1 fruit fly cellular context compared by ENCODE assay signal in the genomic region with DNA sequence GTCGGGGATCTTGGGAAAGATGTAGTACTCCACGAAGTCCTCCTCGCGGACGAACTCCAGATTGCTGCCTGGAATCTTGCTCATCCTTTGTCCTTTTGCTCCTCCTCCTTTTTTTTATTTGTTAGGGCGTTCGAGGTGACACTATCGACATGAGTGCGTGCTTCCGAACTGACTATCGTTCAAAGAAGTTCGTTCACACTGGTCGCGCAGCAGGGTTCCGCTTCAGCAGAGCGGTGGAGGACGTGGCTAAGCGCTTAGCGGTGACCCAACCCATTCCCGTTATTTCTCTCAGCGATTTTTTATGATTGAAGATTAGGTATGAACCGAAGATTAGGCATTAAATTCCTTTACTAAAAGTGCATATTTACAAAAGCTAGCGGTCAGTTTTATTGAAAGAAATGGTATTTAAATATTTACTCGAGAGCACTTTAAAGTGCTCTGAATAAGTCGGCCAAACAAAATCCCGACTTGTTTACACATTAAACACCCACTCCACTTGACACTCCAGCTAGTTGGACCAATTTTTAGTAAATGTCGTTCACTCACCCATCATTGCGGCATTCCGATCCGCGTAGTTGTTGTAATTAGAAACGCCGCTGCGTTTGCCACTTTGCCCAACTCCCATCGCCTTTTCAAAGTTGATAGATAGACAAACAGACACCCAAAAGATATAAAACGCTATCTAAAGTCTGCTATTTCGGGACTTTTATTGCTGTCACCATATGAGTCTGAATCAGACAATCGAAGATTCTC.
TF ChIP-seq lines count a peak whose summit lies in the region.

A gene (minus strand): TSS at position 166 of the 753 bp plus-strand sequence.
A gene (plus strand): TSS at position 703 of the 753 bp plus-strand sequence.

TF ChIP-seq in whole organism, embryonic, 481 proteins besides CTCF, POLR2A, EP300 and RAD21 (continued from another document and continues in another):
- TF ChIP-seq prd (optimal IDR thresholded peaks at IDR 0.05; lab: Kevin White, UChicago) (no peak), prd (GFP tag; IDR thresholded peaks at IDR 0.05; lab: Robert Waterston, UW) (peak; percentile 39; the same call in 1 of the 3 replicates), croc (GFP tag; conservative IDR thresholded peaks at IDR 0.05; lab: Robert Waterston, UW) (no peak), ac (GFP tag; optimal IDR thresholded peaks at IDR 0.05; lab: Kevin White, UChicago) (no peak), Side (GFP tag; optimal IDR thresholded peaks at IDR 0.05; lab: Kevin White, UChicago) (peak; percentile 17), TFAM (GFP tag; optimal IDR thresholded peaks at IDR 0.05; lab: Kevin White, UChicago) (no peak), Dref (GFP tag; IDR thresholded peaks at IDR 0.05; lab: Robert Waterston, UW) (peak; percentile 49), kah (GFP tag; optimal IDR thresholded peaks at IDR 0.05; lab: Kevin White, UChicago) (no peak), grn (GFP tag; optimal IDR thresholded peaks at IDR 0.05; lab: Kevin White, UChicago) (peak; percentile 71), CG11247 (GFP tag; IDR thresholded peaks at IDR 0.05; lab: Robert Waterston, UW) (peak; percentile 51; the same call in 1 of the 2 replicates), CG4854 (GFP tag; optimal IDR thresholded peaks at IDR 0.05; lab: Kevin White, UChicago) (no peak), CG12659 (GFP tag; optimal IDR thresholded peaks at IDR 0.05; lab: Kevin White, UChicago) (peak; percentile 45), CG3847 (GFP tag; IDR thresholded peaks at IDR 0.05; lab: Robert Waterston, UW) (peak; percentile 60; the same call in 1 of the 2 replicates), amos (GFP tag; IDR thresholded peaks at IDR 0.05; lab: Robert Waterston, UW; ENCODE audit: partially characterized antibody) (peak; percentile 98), D19A (tag; optimal IDR thresholded peaks at IDR 0.05; lab: Kevin White, UChicago) (no peak), Spps (tag; optimal IDR thresholded peaks at IDR 0.05; lab: Kevin White, UChicago) (no peak), ato (GFP tag; IDR thresholded peaks at IDR 0.05; lab: Robert Waterston, UW; ENCODE audit: partially characterized antibody) (peak; percentile 91), BtbVII (GFP tag; optimal IDR thresholded peaks at IDR 0.05; lab: Kevin White, UChicago) (no peak), CG2712 (tag; optimal IDR thresholded peaks at IDR 0.05; lab: Kevin White, UChicago) (no peak), sqz (GFP tag; optimal IDR thresholded peaks at IDR 0.05; lab: Kevin White, UChicago) (no peak), stwl (tag; optimal IDR thresholded peaks at IDR 0.05; lab: Kevin White, UChicago) (peak; percentile 74), CG31441 (GFP tag; IDR thresholded peaks at IDR 0.05; lab: Robert Waterston, UW) (peak; percentile 34; the same call in 1 of the 2 replicates), CG9609 (GFP tag; optimal IDR thresholded peaks at IDR 0.05; lab: Kevin White, UChicago) (peak; percentile 51), MTF-1 (GFP tag; optimal IDR thresholded peaks at IDR 0.05; lab: Kevin White, UChicago; ENCODE audit: borderline replicate concordance) (no peak), Max (GFP tag; optimal IDR thresholded peaks at IDR 0.05; lab: Kevin White, UChicago) (no peak), CG6272 (GFP tag; IDR thresholded peaks at IDR 0.05; lab: Robert Waterston, UW) (peak; percentile 23; the same call in 1 of the 2 replicates), CG9932 (GFP tag; IDR thresholded peaks at IDR 0.05; lab: Robert Waterston, UW) (peak; percentile 86), CG1233 (GFP tag; optimal IDR thresholded peaks at IDR 0.05; lab: Kevin White, UChicago) (peak; percentile 10), gem (tag; optimal IDR thresholded peaks at IDR 0.05; lab: Kevin White, UChicago) (no peak), CG15479 (GFP tag; optimal IDR thresholded peaks at IDR 0.05; lab: Kevin White, UChicago) (no peak), CG12104 (GFP tag; optimal IDR thresholded peaks at IDR 0.05; lab: Kevin White, UChicago) (no peak), Meics (GFP tag; optimal IDR thresholded peaks at IDR 0.05; lab: Kevin White, UChicago) (no peak), CG10654 (GFP tag; optimal IDR thresholded peaks at IDR 0.05; lab: Kevin White, UChicago) (no peak), gt (GFP tag; IDR thresholded peaks at IDR 0.05; lab: Robert Waterston, UW) (no peak), Mes4 (GFP tag; optimal IDR thresholded peaks at IDR 0.05; lab: Kevin White, UChicago) (peak; percentile 8), ap (GFP tag; IDR thresholded peaks at IDR 0.05; lab: Robert Waterston, UW) (no peak), HmgZ (tag; optimal IDR thresholded peaks at IDR 0.05; lab: Kevin White, UChicago) (peak; percentile 55), Deaf1 (tag; optimal IDR thresholded peaks at IDR 0.05; lab: Kevin White, UChicago) (no peak), sima (GFP tag; optimal IDR thresholded peaks at IDR 0.05; lab: Kevin White, UChicago) (no peak), CG13287 (GFP tag; IDR thresholded peaks at IDR 0.05; lab: Robert Waterston, UW; ENCODE audit: partially characterized antibody) (peak; percentile 94), CG3163 (GFP tag; optimal IDR thresholded peaks at IDR 0.05; lab: Kevin White, UChicago) (peak; percentile 56), Sox102F (GFP tag; optimal IDR thresholded peaks at IDR 0.05; lab: Kevin White, UChicago) (no peak), CG7556 (GFP tag; optimal IDR thresholded peaks at IDR 0.05; lab: Kevin White, UChicago) (no peak), CG7839 (tag; optimal IDR thresholded peaks at IDR 0.05; lab: Kevin White, UChicago) (peak; percentile 40), NC2β (GFP tag; optimal IDR thresholded peaks at IDR 0.05; lab: Kevin White, UChicago) (peak; percentile 11), yki (optimal IDR thresholded peaks at IDR 0.05; lab: Kevin White, UChicago) (no peak), caup (GFP tag; optimal IDR thresholded peaks at IDR 0.05; lab: Kevin White, UChicago; ENCODE audit: severe bottlenecking) (peak; percentile 31), Sry-β (GFP tag; optimal IDR thresholded peaks at IDR 0.05; lab: Kevin White, UChicago) (no peak), Pdp1 (GFP tag; optimal IDR thresholded peaks at IDR 0.05; lab: Kevin White, UChicago) (peak in 1 of 2 experiments; percentile 3), Hey (tag; optimal IDR thresholded peaks at IDR 0.05; lab: Kevin White, UChicago) (no peak), lmd (GFP tag; IDR thresholded peaks at IDR 0.05; lab: Robert Waterston, UW) (peak; percentile 29; the same call in 1 of the 2 replicates), tll (GFP tag; optimal IDR thresholded peaks at IDR 0.05; lab: Kevin White, UChicago) (no peak), CG14050 (GFP tag; IDR thresholded peaks at IDR 0.05; lab: Robert Waterston, UW) (no peak), Ada2b (GFP tag; IDR thresholded peaks at IDR 0.05; lab: Robert Waterston, UW) (no peak), nmo (GFP tag; optimal IDR thresholded peaks at IDR 0.05; lab: Kevin White, UChicago) (peak; percentile 82), D19B (GFP tag; optimal IDR thresholded peaks at IDR 0.05; lab: Kevin White, UChicago) (no peak), Mrtf (GFP tag; IDR thresholded peaks at IDR 0.05; lab: Robert Waterston, UW) (no peak), abd-A (tag; optimal IDR thresholded peaks at IDR 0.05; lab: Kevin White, UChicago) (no peak), CG30431 (GFP tag; optimal IDR thresholded peaks at IDR 0.05; lab: Kevin White, UChicago) (no peak), CG8944 (GFP tag; optimal IDR thresholded peaks at IDR 0.05; lab: Kevin White, UChicago) (peak; percentile 43), CG18476 (GFP tag; optimal IDR thresholded peaks at IDR 0.05; lab: Kevin White, UChicago) (no peak), CrebB (tag; optimal IDR thresholded peaks at IDR 0.05; lab: Kevin White, UChicago) (no peak), CG1024 (GFP tag; IDR thresholded peaks at IDR 0.05; lab: Robert Waterston, UW) (no peak), fd96Cb (tag; optimal IDR thresholded peaks at IDR 0.05; lab: Kevin White, UChicago) (no peak), CG11093 (GFP tag; IDR thresholded peaks at IDR 0.05; lab: Robert Waterston, UW) (no peak), CG7963 (GFP tag; IDR thresholded peaks at IDR 0.05; lab: Robert Waterston, UW; ENCODE audit: partially characterized antibody) (peak; percentile 93), Camta (GFP tag; optimal IDR thresholded peaks at IDR 0.05; lab: Kevin White, UChicago) (peak; percentile 52), CG17359 (tag; optimal IDR thresholded peaks at IDR 0.05; lab: Kevin White, UChicago) (no peak), slou (GFP tag; optimal IDR thresholded peaks at IDR 0.05; lab: Kevin White, UChicago) (no peak), crp (GFP tag; optimal IDR thresholded peaks at IDR 0.05; lab: Kevin White, UChicago) (peak in 1 of 2 experiments; percentile 23), CG16863 (GFP tag; optimal IDR thresholded peaks at IDR 0.05; lab: Kevin White, UChicago) (peak; percentile 26), Blimp-1 (GFP tag; optimal IDR thresholded peaks at IDR 0.05; lab: Kevin White, UChicago) (no peak), cwo (GFP tag; optimal IDR thresholded peaks at IDR 0.05; lab: Kevin White, UChicago) (no peak), pb (GFP tag; optimal IDR thresholded peaks at IDR 0.05; lab: Kevin White, UChicago) (no peak), Dbx (GFP tag; IDR thresholded peaks at IDR 0.05; lab: Robert Waterston, UW) (peak; percentile 72), zfh2 (GFP tag; optimal IDR thresholded peaks at IDR 0.05; lab: Kevin White, UChicago) (peak; percentile 67), CG12769 (tag; optimal IDR thresholded peaks at IDR 0.05; lab: Kevin White, UChicago) (no peak), Stat92E (GFP tag; optimal IDR thresholded peaks at IDR 0.05; lab: Kevin White, UChicago) (no peak), exex (tag; optimal IDR thresholded peaks at IDR 0.05; lab: Kevin White, UChicago) (no peak), CG1647 (GFP tag; optimal IDR thresholded peaks at IDR 0.05; lab: Kevin White, UChicago) (no peak), CG10267 (tag; optimal IDR thresholded peaks at IDR 0.05; lab: Kevin White, UChicago) (no peak), CG7372 (GFP tag; IDR thresholded peaks at IDR 0.05; lab: Robert Waterston, UW) (no peak), HHEX (GFP tag; optimal IDR thresholded peaks at IDR 0.05; lab: Kevin White, UChicago) (no peak), Adf1 (GFP tag; IDR thresholded peaks at IDR 0.05; lab: Robert Waterston, UW) (peak; percentile 56), Asciz (GFP tag; optimal IDR thresholded peaks at IDR 0.05; lab: Kevin White, UChicago) (no peak), maf-S (GFP tag; optimal IDR thresholded peaks at IDR 0.05; lab: Kevin White, UChicago) (peak; percentile 53), Scr (GFP tag; IDR thresholded peaks at IDR 0.05; lab: Robert Waterston, UW; ENCODE audit: partially characterized antibody) (peak; percentile 91), CG3838 (GFP tag; optimal IDR thresholded peaks at IDR 0.05; lab: Kevin White, UChicago) (no peak), chn (GFP tag; optimal IDR thresholded peaks at IDR 0.05; lab: Kevin White, UChicago) (peak; percentile 55), CG34224 (GFP tag; IDR thresholded peaks at IDR 0.05; lab: Robert Waterston, UW; ENCODE audit: partially characterized antibody) (peak; percentile 91), CG14860 (GFP tag; IDR thresholded peaks at IDR 0.05; lab: Robert Waterston, UW; ENCODE audit: partially characterized antibody) (peak; percentile 81), dmrt99B (tag; optimal IDR thresholded peaks at IDR 0.05; lab: Kevin White, UChicago) (no peak), ken (GFP tag; IDR thresholded peaks at IDR 0.05; lab: Robert Waterston, UW) (peak; percentile 67), CG14965 (GFP tag; optimal IDR thresholded peaks at IDR 0.05; lab: Kevin White, UChicago; ENCODE audit: borderline replicate concordance) (no peak), CG6254 (GFP tag; optimal IDR thresholded peaks at IDR 0.05; lab: Kevin White, UChicago) (no peak), CG1832 (GFP tag; optimal IDR thresholded peaks at IDR 0.05; lab: Kevin White, UChicago) (no peak), pita (GFP tag; optimal IDR thresholded peaks at IDR 0.05; lab: Kevin White, UChicago) (peak; percentile 77), chinmo (GFP tag; IDR thresholded peaks at IDR 0.05; lab: Robert Waterston, UW; ENCODE audit: partially characterized antibody) (peak; percentile 93), CG10979 (tag; optimal IDR thresholded peaks at IDR 0.05; lab: Kevin White, UChicago) (peak; percentile 2), CG12236 (GFP tag; optimal IDR thresholded peaks at IDR 0.05; lab: Kevin White, UChicago) (no peak), lov (optimal IDR thresholded peaks at IDR 0.05; lab: Kevin White, UChicago) (no peak), lov (GFP tag; IDR thresholded peaks at IDR 0.05; lab: Robert Waterston, UW) (no peak), Dip2 (GFP tag; IDR thresholded peaks at IDR 0.05; lab: Robert Waterston, UW) (no peak), D (optimal IDR thresholded peaks at IDR 0.05; lab: Kevin White, UChicago) (no peak), D (GFP tag; optimal IDR thresholded peaks at IDR 0.05; lab: Kevin White, UChicago) (no peak), CG12744 (GFP tag; optimal IDR thresholded peaks at IDR 0.05; lab: Kevin White, UChicago) (no peak), CG33213 (GFP tag; optimal IDR thresholded peaks at IDR 0.05; lab: Kevin White, UChicago) (peak; percentile 83), GATAe (GFP tag; conservative IDR thresholded peaks at IDR 0.05; lab: Robert Waterston, UW) (no peak), Neu2 (GFP tag; optimal IDR thresholded peaks at IDR 0.05; lab: Kevin White, UChicago; ENCODE audit: borderline replicate concordance) (no peak), CG2875 (GFP tag; optimal IDR thresholded peaks at IDR 0.05; lab: Kevin White, UChicago) (no peak), peb (GFP tag; IDR thresholded peaks at IDR 0.05; lab: Robert Waterston, UW) (no peak), pan (optimal IDR thresholded peaks at IDR 0.05; lab: Kevin White, UChicago) (no peak), pan (GFP tag; optimal IDR thresholded peaks at IDR 0.05 in 1 of 2, IDR thresholded peaks at IDR 0.05 in 1 of 2) (peak in 1 of 2 experiments; percentile 62), ci (GFP tag; IDR thresholded peaks at IDR 0.05; lab: Robert Waterston, UW) (peak; percentile 47; the same call in 1 of the 3 replicates), CG13296 (GFP tag; optimal IDR thresholded peaks at IDR 0.05; lab: Kevin White, UChicago) (no peak), sisA (GFP tag; IDR thresholded peaks at IDR 0.05; lab: Robert Waterston, UW) (peak; percentile 59), CG34376 (GFP tag; optimal IDR thresholded peaks at IDR 0.05; lab: Kevin White, UChicago) (no peak), CG17361 (GFP tag; IDR thresholded peaks at IDR 0.05; lab: Robert Waterston, UW) (no peak), CG1602 (GFP tag; optimal IDR thresholded peaks at IDR 0.05; lab: Kevin White, UChicago) (no peak), Usf (GFP tag; optimal IDR thresholded peaks at IDR 0.05; lab: Kevin White, UChicago) (no peak), CG1529 (GFP tag; optimal IDR thresholded peaks at IDR 0.05; lab: Kevin White, UChicago) (no peak), CG4360 (GFP tag; IDR thresholded peaks at IDR 0.05; lab: Robert Waterston, UW) (no peak), CG15696 (tag; optimal IDR thresholded peaks at IDR 0.05; lab: Kevin White, UChicago) (no peak)
